Fruit fly (Drosophila melanogaster) whole organism, embryonic: ENCODE measurements around the gene nompC.

Experiments used
- Blimp-1 ChIP-seq: fragments of 200-800 bp; sonication (Bioruptor generic); optimal IDR thresholded peaks from 3 replicates; lab custom pipeline; 2018; ENCODE audit warnings: missing biosample characterization, missing genetic modification characterization, mild to moderate bottlenecking, moderate library complexity, missing genetic modification reagents
- CG10959 ChIP-seq: fragments of 200-800 bp; sonication (Bioruptor generic); IDR thresholded peaks from 2 replicates; pipeline ENCODE4 v1.3.6; 2022; ENCODE audit warnings: missing biosample characterization, missing genetic modification characterization
- CG11398 ChIP-seq: fragments of 200-800 bp; sonication (Bioruptor generic); optimal IDR thresholded peaks from 2 replicates; lab custom pipeline; 2016; ENCODE audit warnings: missing biosample characterization, missing genetic modification characterization
- CG11504 ChIP-seq: fragments of 200-800 bp; sonication (Bioruptor generic); optimal IDR thresholded peaks from 3 replicates; lab custom pipeline; 2019; ENCODE audit warnings: missing biosample characterization, mild to moderate bottlenecking, missing genetic modification characterization, moderate library complexity
- CG12299 ChIP-seq: fragments of 200-800 bp; sonication (Bioruptor generic); optimal IDR thresholded peaks from 2 replicates; lab custom pipeline; 2018; ENCODE audit warnings: missing biosample characterization, mild to moderate bottlenecking, missing genetic modification characterization
- CG17359 ChIP-seq: fragments of 200-800 bp; sonication (Bioruptor generic); optimal IDR thresholded peaks from 3 replicates; lab custom pipeline; 2018; ENCODE audit warnings: missing biosample characterization, mild to moderate bottlenecking, missing genetic modification characterization, moderate library complexity
- CG17361 ChIP-seq: fragments of 200-800 bp; sonication (Bioruptor generic); IDR thresholded peaks from 3 replicates; pipeline ENCODE4 v1.3.6; 2022; ENCODE audit warnings: missing biosample characterization, missing genetic modification characterization
- CG18764 ChIP-seq: fragments of 200-800 bp; sonication (Bioruptor generic); optimal IDR thresholded peaks from 3 replicates; lab custom pipeline; 2016; ENCODE audit warnings: missing biosample characterization, missing genetic modification characterization
- CG33213 ChIP-seq: fragments of 200-800 bp; sonication (Bioruptor generic); optimal IDR thresholded peaks from 3 replicates; lab custom pipeline; 2016; ENCODE audit warnings: missing biosample characterization, missing genetic modification characterization
- CG34376 ChIP-seq: fragments of 200-800 bp; sonication (Bioruptor generic); optimal IDR thresholded peaks from 2 replicates; lab custom pipeline; 2018; ENCODE audit warnings: missing biosample characterization, mild to moderate bottlenecking, missing genetic modification characterization
- CG34422 ChIP-seq: fragments of 200-800 bp; sonication (Bioruptor generic); IDR thresholded peaks from 3 replicates; pipeline ENCODE4 v1.3.6; 2022; ENCODE audit warnings: missing biosample characterization, missing genetic modification characterization
- CG4404 ChIP-seq: fragments of 200-800 bp; sonication (Bioruptor generic); IDR thresholded peaks from 2 replicates; pipeline ENCODE4 v1.3.6; 2022; ENCODE audit warnings: missing biosample characterization, missing genetic modification characterization
- CG4730 ChIP-seq: fragments of 200-800 bp; sonication (Bioruptor generic); IDR thresholded peaks from 2 replicates; pipeline ENCODE4 v1.3.6; 2022; ENCODE audit warnings: missing biosample characterization, missing genetic modification characterization
- CG5180 ChIP-seq: fragments of 200-800 bp; sonication (Bioruptor generic); optimal IDR thresholded peaks from 3 replicates; lab custom pipeline; 2017; ENCODE audit warnings: missing biosample characterization, missing genetic modification characterization, mild to moderate bottlenecking, moderate library complexity, missing genetic modification reagents
- CG5953 ChIP-seq: fragments of 200-800 bp; sonication (Bioruptor generic); IDR thresholded peaks from 2 replicates; pipeline ENCODE4 v1.3.6; 2022; ENCODE audit warnings: missing biosample characterization, missing genetic modification characterization
- CG6254 ChIP-seq: fragments of 200-800 bp; sonication (Bioruptor generic); optimal IDR thresholded peaks from 3 replicates; lab custom pipeline; 2017; ENCODE audit warnings: mild to moderate bottlenecking, missing biosample characterization, missing genetic modification reagents, missing genetic modification characterization
- CG7556 ChIP-seq: fragments of 200-800 bp; sonication (Bioruptor generic); optimal IDR thresholded peaks from 2 replicates; lab custom pipeline; 2017; ENCODE audit warnings: missing biosample characterization, mild to moderate bottlenecking, missing genetic modification characterization
- Camta ChIP-seq: fragments of 200-800 bp; sonication (Bioruptor generic); optimal IDR thresholded peaks from 2 replicates; lab custom pipeline; 2016; ENCODE audit warnings: missing biosample characterization, missing genetic modification characterization
- Gug ChIP-seq: fragments of 200-800 bp; sonication (Bioruptor generic); IDR thresholded peaks from 4 replicates; pipeline ENCODE4 v1.3.6; 2022; ENCODE audit warnings: missing biosample characterization, missing genetic modification characterization
- H15 ChIP-seq: fragments of 200-800 bp; sonication (Bioruptor generic); IDR thresholded peaks from 3 replicates; pipeline ENCODE4 v1.3.6; 2022; ENCODE audit warnings: missing biosample characterization, missing genetic modification characterization
- HHEX ChIP-seq: fragments of 200-800 bp; sonication (Bioruptor generic); optimal IDR thresholded peaks from 3 replicates; lab custom pipeline; 2017; ENCODE audit warnings: missing biosample characterization, mild to moderate bottlenecking, missing genetic modification characterization, missing genetic modification reagents
- HLH3B ChIP-seq: fragments of 200-800 bp; sonication (Bioruptor generic); IDR thresholded peaks from 2 replicates; pipeline ENCODE4 v1.3.6; 2022; ENCODE audit warnings: missing biosample characterization, missing genetic modification characterization
- Med ChIP-seq: fragments of 200-800 bp; sonication (Bioruptor generic); peaks from one replicate; lab custom pipeline; 2016; ENCODE audit warnings: missing biosample characterization, missing genetic modification characterization, mild to moderate bottlenecking, inconsistent platforms, moderate library complexity
- NC2α ChIP-seq: fragments of 200-800 bp; sonication (Bioruptor generic); optimal IDR thresholded peaks from 2 replicates; lab custom pipeline; 2016; ENCODE audit warnings: missing biosample characterization, missing genetic modification characterization
- Sox102F ChIP-seq: fragments of 200-800 bp; sonication (Bioruptor generic); optimal IDR thresholded peaks from 2 replicates; lab custom pipeline; 2018; ENCODE audit warnings: missing biosample characterization, mild to moderate bottlenecking, missing genetic modification characterization, moderate library complexity
- Sry-β ChIP-seq: fragments of 200-800 bp; sonication (Bioruptor generic); optimal IDR thresholded peaks from 2 replicates; lab custom pipeline; 2018; ENCODE audit warnings: missing biosample characterization, mild to moderate bottlenecking, missing genetic modification characterization, moderate library complexity
- Sry-δ ChIP-seq: fragments of 200-800 bp; sonication (Bioruptor generic); optimal IDR thresholded peaks from 2 replicates; lab custom pipeline; 2016; ENCODE audit warnings: missing biosample characterization, missing genetic modification characterization
- Tbp ChIP-seq: fragments of >200 bp; optimal IDR thresholded peaks from 2 replicates; lab custom pipeline; 2018; ENCODE audit warnings: missing biosample characterization, missing genetic modification characterization
- al ChIP-seq: fragments of 200-800 bp; sonication (Bioruptor generic); IDR thresholded peaks from 2 replicates; pipeline ENCODE4 v1.3.6; 2022; ENCODE audit warnings: missing biosample characterization, missing genetic modification characterization
- cad ChIP-seq: fragments of >200 bp; optimal IDR thresholded peaks from 2 replicates; lab custom pipeline; 2017; ENCODE audit warnings: missing biosample characterization, missing genetic modification characterization
- ewg ChIP-seq: fragments of 200-800 bp; sonication (Bioruptor generic); optimal IDR thresholded peaks from 3 replicates; lab custom pipeline; 2017; ENCODE audit warnings: mild to moderate bottlenecking, missing biosample characterization, missing genetic modification reagents, missing genetic modification characterization
- exex ChIP-seq: fragments of 200-800 bp; sonication (Bioruptor generic); optimal IDR thresholded peaks from 4 replicates; lab custom pipeline; 2018; ENCODE audit warnings: missing biosample characterization, mild to moderate bottlenecking, missing genetic modification characterization, moderate library complexity
- eyg ChIP-seq: fragments of 200-800 bp; sonication (Bioruptor generic); optimal IDR thresholded peaks from 3 replicates; lab custom pipeline; 2016; ENCODE audit warnings: missing biosample characterization, missing genetic modification characterization
- fru ChIP-seq: fragments of >200 bp; optimal IDR thresholded peaks from 2 replicates; lab custom pipeline; 2017
- gfzf ChIP-seq: fragments of 200-800 bp; sonication (Bioruptor generic); optimal IDR thresholded peaks from 2 replicates; lab custom pipeline; 2016; ENCODE audit warnings: missing biosample characterization, mild to moderate bottlenecking, missing genetic modification characterization, moderate library complexity
- h ChIP-seq: fragments of >200 bp; optimal IDR thresholded peaks from 2 replicates; lab custom pipeline; 2017
- insv ChIP-seq, 2 experiments: fragments of 200-800 bp; sonication (Bioruptor generic); optimal IDR thresholded peaks; 3 replicates each; lab custom pipeline; 2016 to 2018; ENCODE audit warnings: missing biosample characterization in 2 of 2, missing genetic modification characterization in 2 of 2
- jing ChIP-seq: fragments of 200-800 bp; sonication (Bioruptor generic); optimal IDR thresholded peaks from 2 replicates; lab custom pipeline; 2018; ENCODE audit warnings: missing biosample characterization, mild to moderate bottlenecking, missing genetic modification characterization
- kay ChIP-seq: fragments of 200-800 bp; sonication (Bioruptor generic); optimal IDR thresholded peaks from 2 replicates; lab custom pipeline; 2016; ENCODE audit warnings: missing biosample characterization, missing genetic modification characterization
- ken ChIP-seq: fragments of 200-800 bp; sonication (Bioruptor generic); IDR thresholded peaks from 3 replicates; pipeline ENCODE4 v1.3.6; 2022; ENCODE audit warnings: missing biosample characterization, missing genetic modification characterization
- lmd ChIP-seq: fragments of 200-800 bp; sonication (Bioruptor generic); IDR thresholded peaks from 2 replicates; pipeline ENCODE4 v1.3.6; 2022; ENCODE audit warnings: missing biosample characterization, missing genetic modification characterization
- lola ChIP-seq, 3 experiments: fragments of >200 bp in 2 of 3; fragments of 200-800 bp in 1 of 3; sonication (Bioruptor generic) in 1 of 3; optimal IDR thresholded peaks; 2 replicates each; lab custom pipeline; 2017 to 2019; ENCODE audit warnings: missing biosample characterization in 3 of 3, missing genetic modification characterization in 3 of 3, mild to moderate bottlenecking in 1 of 3, moderate library complexity in 1 of 3
- mirr ChIP-seq: fragments of 200-800 bp; sonication (Bioruptor generic); optimal IDR thresholded peaks from 3 replicates; lab custom pipeline; 2018; ENCODE audit warnings: missing biosample characterization, mild to moderate bottlenecking, missing genetic modification characterization
- nerfin-1 ChIP-seq: fragments of 200-800 bp; sonication (Bioruptor generic); optimal IDR thresholded peaks from 3 replicates; lab custom pipeline; 2019; ENCODE audit warnings: missing biosample characterization, mild to moderate bottlenecking, missing genetic modification characterization, moderate library complexity
- otp ChIP-seq: fragments of 200-800 bp; sonication (Bioruptor generic); IDR thresholded peaks from 3 replicates; pipeline ENCODE4, ENCODE4 v1.3.6; 2022; ENCODE audit warnings: missing biosample characterization, missing genetic modification characterization
- pros ChIP-seq: fragments of 200-800 bp; sonication (Bioruptor generic); optimal IDR thresholded peaks from 3 replicates; lab custom pipeline; 2019; ENCODE audit warnings: missing biosample characterization, mild to moderate bottlenecking, missing genetic modification characterization, moderate library complexity
- seq ChIP-seq: fragments of 200-800 bp; sonication (Bioruptor generic); IDR thresholded peaks from 2 replicates; pipeline ENCODE4 v1.3.6; 2022; ENCODE audit warnings: missing biosample characterization, missing genetic modification characterization
- sug ChIP-seq: fragments of 200-800 bp; optimal IDR thresholded peaks from 2 replicates; lab custom pipeline; 2019; ENCODE audit warnings: missing biosample characterization, mild to moderate bottlenecking, missing genetic modification characterization, moderate library complexity
- tll ChIP-seq, 2 experiments: fragments of 200-800 bp in 1 of 2; fragments of >200 bp in 1 of 2; sonication (Bioruptor generic) in 1 of 2; optimal IDR thresholded peaks; 2 replicates each; lab custom pipeline; 2017 to 2019; ENCODE audit warnings: missing biosample characterization in 2 of 2, missing genetic modification characterization in 2 of 2, mild to moderate bottlenecking in 1 of 2, moderate library complexity in 1 of 2
- vnd ChIP-seq: fragments of 200-800 bp; sonication (Bioruptor generic); IDR thresholded peaks from 3 replicates; pipeline ENCODE4 v1.3.6; 2022; ENCODE audit warnings: missing biosample characterization, missing genetic modification characterization; ENCODE audit not compliant: partially characterized antibody
- zf30C ChIP-seq: fragments of 200-800 bp; sonication (Bioruptor generic); optimal IDR thresholded peaks from 3 replicates; lab custom pipeline; 2018; ENCODE audit warnings: missing biosample characterization, mild to moderate bottlenecking, missing genetic modification characterization

The nompC gene

dm6 chr2L:5298978-5299627 is 46.9 kb upstream of the nompC start (continued):
- TF ChIP-seq pros (GFP tag; lab: Kevin White, UChicago) (no peak), CG5953 (GFP tag; lab: Robert Waterston, UW) (peak; percentile 82), CG11504 (tag; lab: Kevin White, UChicago) (peak; percentile 91), tll (GFP tag; optimal IDR thresholded peaks at IDR 0.05; lab: Kevin White, UChicago) (no peak), Gug (GFP tag; lab: Robert Waterston, UW) (peak; percentile 43; the same call in 3 of the 4 replicates), Sry-β (GFP tag; lab: Kevin White, UChicago) (peak; percentile 33), CG33213 (GFP tag; lab: Kevin White, UChicago) (no peak), ewg (GFP tag; lab: Kevin White, UChicago) (peak; percentile 82), CG7556 (peak; percentile 84), seq (peak; percentile 87), HHEX (GFP tag; lab: Kevin White, UChicago) (peak; percentile 69), vnd (GFP tag; lab: Robert Waterston, UW) (no peak), Camta (GFP tag; lab: Kevin White, UChicago) (peak; percentile 67), CG5180 (peak; percentile 85), ken (GFP tag; lab: Robert Waterston, UW) (peak; percentile 77), H15 (GFP tag; lab: Robert Waterston, UW) (0 out of 3 replicates have a peak, but pooled peaks have one; percentile 39), eyg (GFP tag; lab: Kevin White, UChicago) (no peak), h (no peak), Tbp (GFP tag; lab: Kevin White, UChicago) (no peak), CG34422 (peak; percentile 52; the same call in 1 of the 3 replicates), CG17359 (tag; lab: Kevin White, UChicago) (peak; percentile 87), fru (no peak), Sry-δ (GFP tag; lab: Kevin White, UChicago) (no peak)
- TF ChIP-seq, all 482 proteins: peak for 334

- TF ChIP-seq insv (GFP tag; optimal IDR thresholded peaks at IDR 0.05; lab: Kevin White, UChicago) (no peak), nerfin-1 (no peak), CG4730 (GFP tag; lab: Robert Waterston, UW) (no peak), zf30C (no peak), sug (tag; lab: Kevin White, UChicago) (peak; percentile 27), gfzf (GFP tag; lab: Kevin White, UChicago) (no peak), lmd (GFP tag; lab: Robert Waterston, UW) (no peak), exex (tag; lab: Kevin White, UChicago) (peak; percentile 76), CG18764 (GFP tag; lab: Kevin White, UChicago) (no peak), jing (no peak), CG17361 (GFP tag; lab: Robert Waterston, UW) (0 out of 3 replicates have a peak, but pooled peaks have one; percentile 2), cad (GFP tag; lab: Kevin White, UChicago) (no peak), al (GFP tag; lab: Robert Waterston, UW) (no peak), lola (GFP tag; optimal IDR thresholded peaks at IDR 0.05; lab: Kevin White, UChicago) (no peak), kay (peak; percentile 21), CG12299 (tag; lab: Kevin White, UChicago) (no peak), Sox102F (GFP tag; lab: Kevin White, UChicago) (no peak), CG4404 (GFP tag; lab: Robert Waterston, UW) (no peak), Blimp-1 (GFP tag; lab: Kevin White, UChicago) (no peak), CG34376 (GFP tag; lab: Kevin White, UChicago) (peak; percentile 38), Med (peak; percentile 47), ewg (GFP tag; lab: Kevin White, UChicago) (no peak), NC2α (GFP tag; lab: Kevin White, UChicago) (no peak), mirr (peak; percentile 22), CG11398 (GFP tag; lab: Kevin White, UChicago) (no peak), HLH3B (GFP tag; lab: Robert Waterston, UW) (no peak), otp (GFP tag; lab: Robert Waterston, UW) (no peak), CG6254 (GFP tag; lab: Kevin White, UChicago) (no peak), CG10959 (no peak)
Measured at dm6 chr2L:5299628-5299986, 46.4 kb upstream of the nompC start.
